Fruit fly (Drosophila melanogaster) S2 (cell line): Measurements from ENCODE around the gene step.

Source experiments
- CG8478 ChIP-seq: fragments of >200 bp; optimal IDR thresholded peaks from 2 replicates; lab custom pipeline; 2018
- CTCF ChIP-seq, 2 experiments: fragments of >200 bp; optimal IDR thresholded peaks; 2 replicates each; lab custom pipeline; 2018

DNA sequence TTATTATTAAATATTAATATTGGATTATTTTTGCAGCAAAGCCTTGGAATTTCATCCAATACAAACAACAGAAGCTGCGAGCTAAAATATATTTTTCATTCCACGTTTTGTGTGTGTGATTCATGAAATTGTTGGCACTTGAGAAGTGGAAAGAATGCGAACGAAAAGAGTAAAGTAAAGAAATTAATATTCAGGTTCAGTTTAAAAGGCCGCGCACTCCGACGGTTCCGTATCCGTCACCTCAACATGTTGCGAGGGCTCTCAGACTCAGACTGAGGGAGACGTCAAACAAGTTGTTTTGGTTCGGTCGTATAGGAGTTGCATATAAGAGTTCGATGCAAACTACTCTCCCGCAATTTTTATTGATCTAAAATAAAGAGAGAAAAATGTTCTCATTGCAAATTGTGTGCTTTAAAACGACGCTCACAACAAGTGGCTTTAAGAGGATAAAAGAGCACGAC lies 3.8 kb downstream of the step start:
- TF ChIP-seq CG8478 (lab: Kevin White, UChicago): no peak
- no peak for TF ChIP-seq CTCF (optimal IDR thresholded peaks at IDR 0.05; lab: Kevin White, UChicago)
